Worm (Caenorhabditis elegans): ENCODE results near the gene srw-73.

DNA sequence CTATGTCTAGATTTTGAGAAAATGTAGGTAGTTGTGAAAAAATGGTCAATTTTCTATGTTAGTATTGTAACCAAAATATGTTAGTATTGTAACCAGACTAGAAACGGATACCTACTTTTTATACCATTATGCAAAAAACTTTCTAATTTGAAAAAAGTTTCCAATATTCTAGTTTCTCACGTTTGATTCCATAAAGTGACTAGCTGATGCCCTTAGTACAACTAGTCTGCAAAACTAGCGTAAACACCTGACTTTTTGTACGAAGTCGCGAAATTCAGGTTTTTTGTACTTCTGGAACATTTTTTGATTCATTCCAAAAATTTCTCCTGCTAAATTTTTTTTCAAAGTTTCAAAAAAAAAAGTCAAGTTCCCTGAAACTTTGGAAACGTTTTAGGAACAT is 20.3 kb downstream of the srw-73 start:
- TF ChIP-seq F13C5.2 (tag; optimal IDR thresholded peaks at IDR 0.05): no peak
- TF ChIP-seq tra-4 (tag; optimal IDR thresholded peaks at IDR 0.05): no peak
- TF ChIP-seq hnd-1 (tag; optimal IDR thresholded peaks at IDR 0.05): no peak
- TF ChIP-seq ama-1 (optimal IDR thresholded peaks at IDR 0.05): no peak
- TF ChIP-seq B0310.2 (tag; optimal IDR thresholded peaks at IDR 0.05): no peak
- no peak for TF ChIP-seq aly-1 (tag; optimal IDR thresholded peaks at IDR 0.05)
- TF ChIP-seq flt-1 (GFP tag; IDR thresholded peaks at IDR 0.05): no peak
- TF ChIP-seq ceh-36 (tag; optimal IDR thresholded peaks at IDR 0.05): no peak
- no peak for TF ChIP-seq tbx-11 (GFP tag; IDR thresholded peaks at IDR 0.05)
- TF ChIP-seq ets-7 (tag; optimal IDR thresholded peaks at IDR 0.05): no peak
